Fruit fly (Drosophila melanogaster): ENCODE results near the gene qua.

The qua gene

dm6 chr2L:17514090-17514715 is 17.2 kb upstream of the qua start (continued):
- TF ChIP-seq Hr78 (GFP tag; optimal IDR thresholded peaks at IDR 0.05) (peak in 1 of 2 experiments; percentile 62), br (optimal IDR thresholded peaks at IDR 0.05) (no peak), HmgZ (tag; optimal IDR thresholded peaks at IDR 0.05) (peak; percentile 79), Hmx (GFP tag; optimal IDR thresholded peaks at IDR 0.05) (no peak), Xrp1 (GFP tag; IDR thresholded peaks at IDR 0.05) (peak; percentile 95), pho (GFP tag; optimal IDR thresholded peaks at IDR 0.05) (no peak), CG16815 (GFP tag; optimal IDR thresholded peaks at IDR 0.05) (peak; percentile 84), Gsc (GFP tag; IDR thresholded peaks at IDR 0.05) (peak; percentile 69), CG7786 (GFP tag; optimal IDR thresholded peaks at IDR 0.05) (peak; percentile 64), odd (GFP tag; optimal IDR thresholded peaks at IDR 0.05) (peak; percentile 80), B-H2 (GFP tag; optimal IDR thresholded peaks at IDR 0.05) (no peak), CG16863 (GFP tag; optimal IDR thresholded peaks at IDR 0.05) (peak; percentile 79), row (GFP tag; IDR thresholded peaks at IDR 0.05) (peak; percentile 93), CG9215 (GFP tag; IDR thresholded peaks at IDR 0.05) (peak; percentile 73), Ets65A (GFP tag) (peak; percentile 93), CG11560 (tag; IDR thresholded peaks at IDR 0.05) (peak; percentile 78), CG10565 (GFP tag; optimal IDR thresholded peaks at IDR 0.05) (peak; percentile 17), zen (tag; optimal IDR thresholded peaks at IDR 0.05) (peak; percentile 91), ci (GFP tag; IDR thresholded peaks at IDR 0.05) (peak; percentile 88), chm (GFP tag; IDR thresholded peaks at IDR 0.05) (peak; percentile 84), Dref (GFP tag; IDR thresholded peaks at IDR 0.05) (no peak), HHEX (GFP tag; optimal IDR thresholded peaks at IDR 0.05) (peak; percentile 86), NK7.1 (GFP tag; optimal IDR thresholded peaks at IDR 0.05) (peak; percentile 57), CG15073 (GFP tag; optimal IDR thresholded peaks at IDR 0.05) (peak; percentile 71), CG34376 (GFP tag; optimal IDR thresholded peaks at IDR 0.05) (peak; percentile 81), hb (GFP tag; IDR thresholded peaks at IDR 0.05; ENCODE audit: partially characterized antibody) (no peak), Fer1 (GFP tag; optimal IDR thresholded peaks at IDR 0.05) (peak; percentile 94), run (tag; optimal IDR thresholded peaks at IDR 0.05) (peak; percentile 74), CG12071 (GFP tag; optimal IDR thresholded peaks at IDR 0.05) (peak; percentile 73), pzg (GFP tag; optimal IDR thresholded peaks at IDR 0.05) (no peak), CG12942 (GFP tag; optimal IDR thresholded peaks at IDR 0.05) (peak; percentile 75), CG9932 (GFP tag; IDR thresholded peaks at IDR 0.05) (peak; percentile 69), Oli (tag; optimal IDR thresholded peaks at IDR 0.05) (peak; percentile 88), lmd (GFP tag; IDR thresholded peaks at IDR 0.05) (peak; percentile 87), Opbp (GFP tag; IDR thresholded peaks at IDR 0.05; ENCODE audit: partially characterized antibody) (no peak), tgo (GFP tag; IDR thresholded peaks at IDR 0.05) (peak; percentile 86), dan (GFP tag; IDR thresholded peaks at IDR 0.05) (peak; percentile 27; the same call in 1 of the 2 replicates), Hr51 (GFP tag; optimal IDR thresholded peaks at IDR 0.05) (peak; percentile 67 to 89), hbn (GFP tag; IDR thresholded peaks at IDR 0.05; ENCODE audit: partially characterized antibody) (no peak), CG14441 (GFP tag; IDR thresholded peaks at IDR 0.05) (peak; percentile 75), crp (GFP tag; optimal IDR thresholded peaks at IDR 0.05) (peak in 1 of 2 experiments; percentile 36), CG3847 (GFP tag; IDR thresholded peaks at IDR 0.05) (peak; percentile 77), jigr1 (GFP tag; IDR thresholded peaks at IDR 0.05) (peak; percentile 64; the same call in 1 of the 3 replicates), nau (GFP tag; optimal IDR thresholded peaks at IDR 0.05) (peak; percentile 68), CG8478 (optimal IDR thresholded peaks at IDR 0.05) (no peak), CG30403 (GFP tag; optimal IDR thresholded peaks at IDR 0.05) (peak; percentile 83), CG13296 (GFP tag; optimal IDR thresholded peaks at IDR 0.05) (peak; percentile 88), sob (GFP tag; IDR thresholded peaks at IDR 0.05) (peak; percentile 84), zen2 (GFP tag; IDR thresholded peaks at IDR 0.05; ENCODE audit: partially characterized antibody) (no peak), CG12391 (tag; optimal IDR thresholded peaks at IDR 0.05) (peak; percentile 93)
